Worm (Caenorhabditis elegans) whole organism, young adult: Measurements from ENCODE around the gene nhr-280.

Source experiments
- B0019.2 ChIP-seq: fragments of 200-800 bp; sonication (Bioruptor generic); conservative IDR thresholded peaks from 2 replicates; pipeline ENCODE4 v1.3.6; 2022; ENCODE audit warnings: missing genetic modification reagents, missing genetic modification characterization, missing compliant biosample characterization
- F57C9.4 ChIP-seq: sonication (generic microtip); optimal IDR thresholded peaks from 2 replicates; lab custom pipeline; 2017; ENCODE audit warnings: mild to moderate bottlenecking, missing genetic modification characterization, missing compliant biosample characterization
- ama-1 ChIP-seq, 3 experiments: fragments of 150-350 bp in 1 of 3; sonication (generic microtip) in 2 of 3; optimal IDR thresholded peaks; 2 replicates each; lab custom pipeline; 2014 to 2018; ENCODE audit warnings: missing biosample characterization in 2 of 3, missing genetic modification characterization in 2 of 3, missing genetic modification reagents in 2 of 3
- ceh-91 ChIP-seq: fragments of 200-800 bp; sonication (Bioruptor generic); IDR thresholded peaks from 2 replicates; pipeline ENCODE4 v1.3.6; 2022; ENCODE audit warnings: missing genetic modification reagents, missing genetic modification characterization, missing compliant biosample characterization
- madf-8 ChIP-seq: fragments of 200-800 bp; sonication (Bioruptor generic); conservative IDR thresholded peaks from 2 replicates; pipeline ENCODE4 v1.3.6; 2022; ENCODE audit warnings: missing genetic modification reagents, missing genetic modification characterization, missing compliant biosample characterization
- pha-4 ChIP-seq: fragments of 150-350 bp; sonication (generic microtip); optimal IDR thresholded peaks from 2 replicates; lab custom pipeline; 2014; ENCODE audit warnings: missing biosample characterization, missing genetic modification reagents, missing genetic modification characterization
- rpc-1 ChIP-seq, 2 experiments: fragments of 150-350 bp in 1 of 2; sonication (generic microtip) in 1 of 2; optimal IDR thresholded peaks; 2 replicates each; lab custom pipeline; 2014 to 2018; ENCODE audit warnings: missing biosample characterization in 1 of 2, missing genetic modification characterization in 1 of 2, missing genetic modification reagents in 1 of 2, missing genotype in 1 of 2
- tbx-9 ChIP-seq: sonication (generic microtip); optimal IDR thresholded peaks from 2 replicates; lab custom pipeline; 2016; ENCODE audit warnings: borderline replicate concordance, missing genetic modification characterization, inconsistent platforms, missing compliant biosample characterization
- unc-62 ChIP-seq: fragments of 150-350 bp; optimal IDR thresholded peaks from 2 replicates; lab custom pipeline; 2014; ENCODE audit warnings: missing biosample characterization, missing genetic modification reagents, missing genetic modification characterization
- ztf-18 ChIP-seq: sonication (generic microtip); optimal IDR thresholded peaks from 2 replicates; lab custom pipeline; 2016; ENCODE audit warnings: missing genotype, mild to moderate bottlenecking, missing genetic modification characterization, missing compliant biosample characterization

ce11 chrIII:149132-149531 is 18.6 kb upstream of the nhr-280 start:
- no peak for TF ChIP-seq unc-62
- no peak for TF ChIP-seq B0019.2 (GFP tag; lab: Robert Waterston, UW)
- TF ChIP-seq ztf-18 (tag; lab: Kevin White, UChicago) = no peak
- no peak for TF ChIP-seq F57C9.4
- TF ChIP-seq tbx-9 (tag; lab: Kevin White, UChicago) = no peak
- no peak for TF ChIP-seq ceh-91
- TF ChIP-seq madf-8 (GFP tag; lab: Robert Waterston, UW) = no peak
- TF ChIP-seq ama-1 (optimal IDR thresholded peaks at IDR 0.05; lab: Kevin White, UChicago) = no peak
- no peak for TF ChIP-seq ama-1 (GFP tag; optimal IDR thresholded peaks at IDR 0.05; lab: Kevin White, UChicago)
- TF ChIP-seq rpc-1 (optimal IDR thresholded peaks at IDR 0.05; lab: Kevin White, UChicago) = no peak
- no peak for TF ChIP-seq rpc-1 (tag; optimal IDR thresholded peaks at IDR 0.05; lab: Kevin White, UChicago)
- TF ChIP-seq pha-4 (tag; lab: Kevin White, UChicago) = no peak
